Fruit fly (Drosophila melanogaster) whole organism, embryonic: ENCODE data around the gene CG11997.

Experiments
- BtbVII ChIP-seq: fragments of 200-800 bp; sonication (Bioruptor generic); optimal IDR thresholded peaks from 3 replicates; lab custom pipeline; 2017; ENCODE audit warnings: missing biosample characterization, mild to moderate bottlenecking, missing genetic modification characterization
- CG10147 ChIP-seq: fragments of 200-800 bp; sonication (Bioruptor generic); optimal IDR thresholded peaks from 2 replicates; lab custom pipeline; 2019; ENCODE audit warnings: missing biosample characterization, mild to moderate bottlenecking, missing genetic modification characterization, moderate library complexity
- CG10431 ChIP-seq: fragments of 200-800 bp; sonication (Bioruptor generic); optimal IDR thresholded peaks from 3 replicates; lab custom pipeline; 2018; ENCODE audit warnings: missing biosample characterization, mild to moderate bottlenecking, missing genetic modification characterization
- CG11247 ChIP-seq: fragments of 200-800 bp; sonication (Bioruptor generic); IDR thresholded peaks from 2 replicates; pipeline ENCODE4 v1.3.6; 2022; ENCODE audit warnings: missing biosample characterization, missing genetic modification characterization
- CG11398 ChIP-seq: fragments of 200-800 bp; sonication (Bioruptor generic); optimal IDR thresholded peaks from 2 replicates; lab custom pipeline; 2016; ENCODE audit warnings: missing biosample characterization, missing genetic modification characterization
- CG1233 ChIP-seq: fragments of 200-800 bp; sonication (Bioruptor generic); optimal IDR thresholded peaks from 4 replicates; lab custom pipeline; 2018; ENCODE audit warnings: missing biosample characterization, mild to moderate bottlenecking, missing genetic modification characterization
- CG13424 ChIP-seq: fragments of 200-800 bp; sonication (Bioruptor generic); optimal IDR thresholded peaks from 2 replicates; lab custom pipeline; 2019; ENCODE audit warnings: missing biosample characterization, mild to moderate bottlenecking, missing genetic modification characterization, moderate library complexity
- CG17328 ChIP-seq: fragments of 200-800 bp; sonication (Bioruptor generic); IDR thresholded peaks from 2 replicates; pipeline ENCODE4 v1.3.6; 2022; ENCODE audit warnings: missing biosample characterization, missing genetic modification characterization
- CG18764 ChIP-seq: fragments of 200-800 bp; sonication (Bioruptor generic); optimal IDR thresholded peaks from 3 replicates; lab custom pipeline; 2016; ENCODE audit warnings: missing biosample characterization, missing genetic modification characterization
- CG2678 ChIP-seq: fragments of 200-800 bp; sonication (Bioruptor generic); optimal IDR thresholded peaks from 3 replicates; lab custom pipeline; 2019; ENCODE audit warnings: missing biosample characterization, mild to moderate bottlenecking, missing genetic modification characterization, moderate library complexity
- CG32532 ChIP-seq: fragments of 200-800 bp; sonication (Bioruptor generic); IDR thresholded peaks from 2 replicates; pipeline ENCODE4 v1.3.6; 2022; ENCODE audit warnings: missing biosample characterization, missing genetic modification characterization
- CG32767 ChIP-seq: fragments of 200-800 bp; sonication (Bioruptor generic); IDR thresholded peaks from 2 replicates; pipeline ENCODE4 v1.3.6; 2022; ENCODE audit warnings: missing biosample characterization, missing genetic modification characterization
- CG34376 ChIP-seq: fragments of 200-800 bp; sonication (Bioruptor generic); optimal IDR thresholded peaks from 2 replicates; lab custom pipeline; 2018; ENCODE audit warnings: missing biosample characterization, mild to moderate bottlenecking, missing genetic modification characterization
- CG3847 ChIP-seq: fragments of 200-800 bp; sonication (Bioruptor generic); IDR thresholded peaks from 2 replicates; pipeline ENCODE4 v1.3.6; 2022; ENCODE audit warnings: missing biosample characterization, missing genetic modification characterization
- CG42726 ChIP-seq: fragments of 200-800 bp; sonication (Bioruptor generic); IDR thresholded peaks from 2 replicates; pipeline ENCODE4 v1.3.6; 2022; ENCODE audit warnings: missing biosample characterization, missing genetic modification characterization; ENCODE audit not compliant: partially characterized antibody
- CG4282 ChIP-seq: fragments of 200-800 bp; sonication (Bioruptor generic); optimal IDR thresholded peaks from 2 replicates; lab custom pipeline; 2016; ENCODE audit warnings: missing biosample characterization, missing genetic modification characterization
- CG4820 ChIP-seq: fragments of 200-800 bp; sonication (Bioruptor generic); optimal IDR thresholded peaks from 3 replicates; lab custom pipeline; 2016; ENCODE audit warnings: missing biosample characterization, missing genetic modification characterization
- CG7786 ChIP-seq: fragments of 200-800 bp; sonication (Bioruptor generic); optimal IDR thresholded peaks from 2 replicates; lab custom pipeline; 2016; ENCODE audit warnings: missing biosample characterization, missing genetic modification characterization
- CG7987 ChIP-seq: fragments of 200-800 bp; sonication (Bioruptor generic); optimal IDR thresholded peaks from 2 replicates; lab custom pipeline; 2018; ENCODE audit warnings: missing biosample characterization, mild to moderate bottlenecking, missing genetic modification characterization, moderate library complexity
- Dref ChIP-seq: fragments of 200-800 bp; sonication (Bioruptor generic); IDR thresholded peaks from 2 replicates; pipeline ENCODE4 v1.3.6; 2022; ENCODE audit warnings: missing biosample characterization, missing genetic modification characterization
- E2f1 ChIP-seq: fragments of 200-800 bp; sonication (Bioruptor generic); IDR thresholded peaks from 2 replicates; pipeline ENCODE4 v1.3.6; 2022; ENCODE audit warnings: missing biosample characterization, missing genetic modification characterization
- E2f2 ChIP-seq: fragments of 200-800 bp; sonication (Bioruptor generic); IDR thresholded peaks from 2 replicates; pipeline ENCODE4 v1.3.6; 2022; ENCODE audit warnings: missing biosample characterization, missing genetic modification characterization
- HLH3B ChIP-seq: fragments of 200-800 bp; sonication (Bioruptor generic); IDR thresholded peaks from 2 replicates; pipeline ENCODE4 v1.3.6; 2022; ENCODE audit warnings: missing biosample characterization, missing genetic modification characterization
- HmgZ ChIP-seq: fragments of 200-800 bp; sonication (Bioruptor generic); optimal IDR thresholded peaks from 2 replicates; lab custom pipeline; 2018; ENCODE audit warnings: missing biosample characterization, mild to moderate bottlenecking, missing genetic modification characterization
- Meics ChIP-seq: fragments of 200-800 bp; sonication (Bioruptor generic); optimal IDR thresholded peaks from 2 replicates; lab custom pipeline; 2017; ENCODE audit warnings: missing biosample characterization, mild to moderate bottlenecking, missing genetic modification characterization
- Sry-β ChIP-seq: fragments of 200-800 bp; sonication (Bioruptor generic); optimal IDR thresholded peaks from 2 replicates; lab custom pipeline; 2018; ENCODE audit warnings: missing biosample characterization, mild to moderate bottlenecking, missing genetic modification characterization, moderate library complexity
- Vsx1 ChIP-seq: fragments of 200-800 bp; sonication (Bioruptor generic); optimal IDR thresholded peaks from 2 replicates; lab custom pipeline; 2017; ENCODE audit warnings: missing biosample characterization, mild to moderate bottlenecking, missing genetic modification characterization, missing genetic modification reagents
- ash1 ChIP-seq: fragments of 200-800 bp; sonication (Bioruptor generic); optimal IDR thresholded peaks from 2 replicates; lab custom pipeline; 2018; ENCODE audit warnings: missing biosample characterization, mild to moderate bottlenecking, missing genetic modification characterization
- dpn ChIP-seq, 2 experiments: fragments of 200-800 bp; sonication (Bioruptor generic); optimal IDR thresholded peaks; 3 replicates each; lab custom pipeline; 2016; ENCODE audit warnings: missing biosample characterization in 2 of 2, missing genetic modification characterization in 2 of 2
- gsb ChIP-seq: fragments of 200-800 bp; sonication (Bioruptor generic); IDR thresholded peaks from 2 replicates; pipeline ENCODE4 v1.3.6; 2022; ENCODE audit warnings: missing biosample characterization, missing genetic modification characterization
- inv ChIP-seq: fragments of 200-800 bp; sonication (Bioruptor generic); IDR thresholded peaks from 2 replicates; pipeline ENCODE4 v1.3.6; 2022; ENCODE audit warnings: missing biosample characterization, missing genetic modification characterization; ENCODE audit not compliant: partially characterized antibody
- jing ChIP-seq: fragments of 200-800 bp; sonication (Bioruptor generic); optimal IDR thresholded peaks from 2 replicates; lab custom pipeline; 2018; ENCODE audit warnings: missing biosample characterization, mild to moderate bottlenecking, missing genetic modification characterization
- kay ChIP-seq: fragments of 200-800 bp; sonication (Bioruptor generic); optimal IDR thresholded peaks from 2 replicates; lab custom pipeline; 2016; ENCODE audit warnings: missing biosample characterization, missing genetic modification characterization
- mirr ChIP-seq: fragments of 200-800 bp; sonication (Bioruptor generic); optimal IDR thresholded peaks from 3 replicates; lab custom pipeline; 2018; ENCODE audit warnings: missing biosample characterization, mild to moderate bottlenecking, missing genetic modification characterization
- nau ChIP-seq: fragments of 200-800 bp; sonication (Bioruptor generic); optimal IDR thresholded peaks from 3 replicates; lab custom pipeline; 2017; ENCODE audit warnings: missing biosample characterization, mild to moderate bottlenecking, missing genetic modification characterization, missing genetic modification reagents
- nerfin-2 ChIP-seq: fragments of 200-800 bp; sonication (Bioruptor generic); IDR thresholded peaks from 2 replicates; pipeline ENCODE4 v1.3.6; 2022; ENCODE audit warnings: missing biosample characterization, missing genetic modification characterization; ENCODE audit not compliant: partially characterized antibody
- oc ChIP-seq: fragments of 200-800 bp; sonication (Bioruptor generic); optimal IDR thresholded peaks from 2 replicates; lab custom pipeline; 2018; ENCODE audit warnings: missing biosample characterization, mild to moderate bottlenecking, missing genetic modification characterization, moderate library complexity
- phol ChIP-seq: fragments of 200-800 bp; sonication (Bioruptor generic); optimal IDR thresholded peaks from 3 replicates; lab custom pipeline; 2018; ENCODE audit warnings: missing biosample characterization, mild to moderate bottlenecking, missing genetic modification characterization, moderate library complexity
- prd ChIP-seq, 3 experiments: fragments of >200 bp in 2 of 3; fragments of 200-800 bp in 1 of 3; sonication (Bioruptor generic) in 1 of 3; optimal IDR thresholded peaks in 2 of 3; IDR thresholded peaks in 1 of 3; 2 replicates in 2 of 3; 3 replicates in 1 of 3; pipeline versions ENCODE4 v1.3.6 to Lab custom; 2017 to 2022; ENCODE audit warnings: missing biosample characterization in 1 of 3, missing genetic modification characterization in 1 of 3
- psq ChIP-seq: fragments of 200-800 bp; sonication (Bioruptor generic); optimal IDR thresholded peaks from 2 replicates; lab custom pipeline; 2017; ENCODE audit warnings: missing biosample characterization, missing genetic modification characterization
- repo ChIP-seq: fragments of 200-800 bp; sonication (Bioruptor generic); optimal IDR thresholded peaks from 2 replicates; lab custom pipeline; 2016; ENCODE audit warnings: missing biosample characterization, missing genetic modification characterization
- salm ChIP-seq: fragments of 200-800 bp; sonication (Bioruptor generic); optimal IDR thresholded peaks from 2 replicates; lab custom pipeline; 2018; ENCODE audit warnings: missing biosample characterization, mild to moderate bottlenecking, missing genetic modification characterization
- seq ChIP-seq: fragments of 200-800 bp; sonication (Bioruptor generic); IDR thresholded peaks from 2 replicates; pipeline ENCODE4 v1.3.6; 2022; ENCODE audit warnings: missing biosample characterization, missing genetic modification characterization
- sima ChIP-seq: fragments of 200-800 bp; sonication (Bioruptor generic); optimal IDR thresholded peaks from 2 replicates; lab custom pipeline; 2016; ENCODE audit warnings: missing biosample characterization, missing genetic modification characterization
- slp2 ChIP-seq: fragments of 200-800 bp; sonication (Bioruptor generic); optimal IDR thresholded peaks from 2 replicates; lab custom pipeline; 2016; ENCODE audit warnings: missing biosample characterization, missing genetic modification characterization
- sob ChIP-seq: fragments of 200-800 bp; sonication (Bioruptor generic); IDR thresholded peaks from 2 replicates; pipeline ENCODE4 v1.3.6; 2022; ENCODE audit warnings: missing biosample characterization, missing genetic modification characterization
- tio ChIP-seq: fragments of 200-800 bp; sonication (Bioruptor generic); optimal IDR thresholded peaks from 2 replicates; lab custom pipeline; 2017; ENCODE audit warnings: missing biosample characterization, missing genetic modification characterization, inconsistent platforms
- unc-4 ChIP-seq: fragments of 200-800 bp; sonication (Bioruptor generic); IDR thresholded peaks from 2 replicates; pipeline ENCODE4 v1.3.6; 2022; ENCODE audit warnings: missing biosample characterization, missing genetic modification characterization; ENCODE audit not compliant: partially characterized antibody

Gene CG11997

DNA sequence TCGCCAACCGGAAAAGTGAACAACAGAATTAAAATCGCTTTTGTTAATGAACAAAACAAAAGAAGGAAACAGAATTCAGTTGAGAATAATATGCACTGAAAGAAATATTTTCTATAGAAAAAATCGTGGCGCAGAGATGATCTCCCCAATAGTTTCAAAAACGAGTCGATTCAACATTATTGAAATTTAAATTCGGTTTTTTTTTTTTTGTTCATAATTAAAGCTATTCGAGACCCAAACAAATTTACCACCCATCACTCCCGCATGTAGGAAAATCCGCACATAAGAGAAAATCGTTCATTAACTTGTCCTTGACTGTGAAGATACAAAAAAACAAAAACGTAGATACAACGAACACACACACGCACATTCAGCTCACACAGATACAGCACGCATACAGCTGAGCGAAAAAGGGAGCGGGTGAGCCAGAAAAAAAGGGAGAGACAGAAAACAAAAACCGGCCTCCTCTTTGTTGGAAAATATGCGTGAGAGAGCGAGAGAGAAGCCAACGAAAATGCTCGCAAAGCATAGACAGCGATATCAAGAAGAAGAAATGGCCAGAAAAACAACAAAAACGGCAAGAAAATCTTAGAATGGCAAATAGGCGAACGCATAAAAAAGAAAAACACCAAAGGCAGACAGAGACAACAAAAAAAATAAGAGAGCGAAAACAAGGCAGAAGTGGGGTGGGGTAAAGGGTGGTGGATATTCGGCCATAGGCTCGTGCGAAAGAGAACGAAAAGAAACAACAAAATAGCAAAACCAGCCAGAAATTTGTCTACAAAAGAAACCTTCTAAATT is 42.9 kb downstream of the CG11997 start (continued):
- TF ChIP-seq kay (no peak), unc-4 (GFP tag; lab: Robert Waterston, UW) (peak; percentile 48; the same call in 1 of the 2 replicates), ash1 (GFP tag; lab: Kevin White, UChicago) (no peak), CG32532 (GFP tag; lab: Robert Waterston, UW) (peak; percentile 77), jing (GFP tag; lab: Kevin White, UChicago) (no peak), oc (peak; percentile 2), mirr (GFP tag; lab: Kevin White, UChicago) (no peak), repo (GFP tag; lab: Kevin White, UChicago) (peak; percentile 2), HmgZ (peak; percentile 44), slp2 (GFP tag; lab: Kevin White, UChicago) (no peak), CG10147 (GFP tag; lab: Kevin White, UChicago) (no peak), CG4282 (GFP tag; lab: Kevin White, UChicago) (no peak), CG4820 (no peak), gsb (no peak), tio (GFP tag; lab: Kevin White, UChicago) (peak; percentile 44), psq (GFP tag; lab: Kevin White, UChicago) (peak; percentile 100), CG11398 (GFP tag; lab: Kevin White, UChicago) (no peak), CG18764 (GFP tag; lab: Kevin White, UChicago) (no peak), E2f1 (no peak), CG1233 (GFP tag; lab: Kevin White, UChicago) (no peak), CG11247 (GFP tag; lab: Robert Waterston, UW) (peak; percentile 20; the same call in 1 of the 2 replicates), CG13424 (tag; lab: Kevin White, UChicago) (no peak), Sry-β (GFP tag; lab: Kevin White, UChicago) (no peak), E2f2 (no peak), CG3847 (GFP tag; lab: Robert Waterston, UW) (no peak; the same call in 1 of the 2 replicates), HLH3B (no peak), sima (GFP tag; lab: Kevin White, UChicago) (peak; percentile 33), CG32767 (no peak), Meics (peak; percentile 45), CG17328 (GFP tag; lab: Robert Waterston, UW) (no peak; the same call in 1 of the 2 replicates), inv (no peak), CG7786 (GFP tag; lab: Kevin White, UChicago) (peak; percentile 61), CG7987 (no peak), Vsx1 (no peak), nerfin-2 (GFP tag; lab: Robert Waterston, UW) (no peak), CG2678 (tag; lab: Kevin White, UChicago) (peak; percentile 37), phol (tag; lab: Kevin White, UChicago) (no peak), Dref (GFP tag; lab: Robert Waterston, UW) (no peak), CG10431 (GFP tag; lab: Kevin White, UChicago) (no peak), dpn (GFP tag; optimal IDR thresholded peaks at IDR 0.05; lab: Kevin White, UChicago) (peak; percentile 36 to 40), BtbVII (GFP tag; lab: Kevin White, UChicago) (no peak), CG42726 (GFP tag; lab: Robert Waterston, UW) (0 out of 2 replicates have a peak, but pooled peaks have one; percentile 16), seq (GFP tag; lab: Robert Waterston, UW) (peak; percentile 59; the same call in 1 of the 2 replicates), sob (GFP tag; lab: Robert Waterston, UW) (peak; percentile 47; the same call in 1 of the 2 replicates), prd (optimal IDR thresholded peaks at IDR 0.05; lab: Kevin White, UChicago) (no peak), prd (GFP tag; IDR thresholded peaks at IDR 0.05; lab: Robert Waterston, UW) (peak; percentile 49; the same call in 1 of the 3 replicates), CG34376 (GFP tag; lab: Kevin White, UChicago) (peak; percentile 4), nau (GFP tag; lab: Kevin White, UChicago) (no peak), salm (tag; lab: Kevin White, UChicago) (no peak)
